Fruit fly (Drosophila melanogaster): ENCODE data around the gene CG13300.

CG13300 gene

DNA sequence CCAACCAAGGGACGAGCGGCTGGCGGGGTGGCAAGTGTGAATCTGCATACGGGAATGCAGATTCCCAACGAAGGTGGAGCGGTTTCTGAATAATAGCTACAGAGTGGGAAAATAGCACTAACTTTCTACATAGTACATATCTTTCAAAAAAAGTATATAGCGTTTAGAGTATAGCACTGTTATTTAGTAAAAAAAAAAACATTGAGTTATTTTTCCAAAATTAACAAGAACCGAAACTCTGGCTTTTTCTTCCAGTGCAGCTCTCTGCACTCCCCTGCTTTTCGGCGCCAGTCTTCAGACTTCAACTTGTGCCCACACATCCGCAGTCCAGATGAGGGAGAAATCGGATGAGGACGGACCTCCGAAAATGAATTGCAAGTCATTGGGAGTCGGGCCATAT lies 19.2 kb upstream of the CG13300 start (continued):
- TF ChIP-seq CG18476 (GFP tag; optimal IDR thresholded peaks at IDR 0.05) (no peak), CG30020 (tag; optimal IDR thresholded peaks at IDR 0.05) (no peak), bowl (GFP tag; IDR thresholded peaks at IDR 0.05) (no peak), bigmax (GFP tag; optimal IDR thresholded peaks at IDR 0.05) (no peak), nom (GFP tag; optimal IDR thresholded peaks at IDR 0.05) (peak; percentile 59), D (optimal IDR thresholded peaks at IDR 0.05) (no peak), D (GFP tag; optimal IDR thresholded peaks at IDR 0.05) (peak; percentile 6), CG8924 (tag; optimal IDR thresholded peaks at IDR 0.05) (no peak), D19B (GFP tag; optimal IDR thresholded peaks at IDR 0.05) (no peak), CG7928 (GFP tag; optimal IDR thresholded peaks at IDR 0.05) (no peak), crol (GFP tag; IDR thresholded peaks at IDR 0.05) (no peak), Ravus (GFP tag; IDR thresholded peaks at IDR 0.05) (no peak), H15 (GFP tag; IDR thresholded peaks at IDR 0.05) (no peak), Taf1 (GFP tag; IDR thresholded peaks at IDR 0.05) (no peak), Lpt (GFP tag; optimal IDR thresholded peaks at IDR 0.05) (no peak), chn (GFP tag; optimal IDR thresholded peaks at IDR 0.05) (no peak), tio (GFP tag; optimal IDR thresholded peaks at IDR 0.05) (no peak), Antp (GFP tag; optimal IDR thresholded peaks at IDR 0.05) (no peak), eyg (GFP tag; optimal IDR thresholded peaks at IDR 0.05) (no peak), sug (tag; optimal IDR thresholded peaks at IDR 0.05) (no peak), vnd (GFP tag; IDR thresholded peaks at IDR 0.05; ENCODE audit: partially characterized antibody) (no peak), Six4 (GFP tag; optimal IDR thresholded peaks at IDR 0.05) (no peak), Spps (tag; optimal IDR thresholded peaks at IDR 0.05) (no peak), Xbp1 (GFP tag; optimal IDR thresholded peaks at IDR 0.05) (no peak), croc (GFP tag; conservative IDR thresholded peaks at IDR 0.05) (no peak), CG11560 (tag; IDR thresholded peaks at IDR 0.05) (no peak)

DNA sequence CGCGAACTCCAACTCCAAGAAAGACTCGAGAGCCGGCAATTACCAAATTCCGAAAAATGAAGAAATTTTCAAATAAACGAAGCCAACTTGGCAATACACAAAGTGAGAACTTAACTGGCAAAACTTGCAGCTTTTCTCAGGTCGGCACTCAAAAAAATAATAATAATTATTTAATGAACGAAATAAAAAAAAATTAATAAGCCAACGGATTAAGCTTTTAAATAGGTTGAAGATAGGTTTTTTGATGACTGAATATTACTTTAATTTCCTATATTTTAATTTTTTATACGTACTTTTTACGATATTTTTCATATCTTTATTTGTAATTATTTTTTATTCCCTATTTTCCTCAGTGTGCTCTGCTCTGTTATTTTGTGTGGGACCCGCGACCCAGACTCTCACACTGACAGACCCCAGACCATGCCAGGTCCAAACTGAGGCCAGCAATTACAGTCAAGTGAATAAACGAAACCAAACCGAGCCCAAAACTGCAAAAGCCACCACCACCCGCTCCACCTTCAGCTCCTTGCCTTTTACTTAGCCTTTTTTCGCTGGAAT lies 17.5 kb upstream of the CG13300 start:
- TF ChIP-seq lbe (GFP tag; optimal IDR thresholded peaks at IDR 0.05) (peak; percentile 26), Sox102F (GFP tag; optimal IDR thresholded peaks at IDR 0.05) (no peak), slou (GFP tag; optimal IDR thresholded peaks at IDR 0.05) (no peak)

DNA sequence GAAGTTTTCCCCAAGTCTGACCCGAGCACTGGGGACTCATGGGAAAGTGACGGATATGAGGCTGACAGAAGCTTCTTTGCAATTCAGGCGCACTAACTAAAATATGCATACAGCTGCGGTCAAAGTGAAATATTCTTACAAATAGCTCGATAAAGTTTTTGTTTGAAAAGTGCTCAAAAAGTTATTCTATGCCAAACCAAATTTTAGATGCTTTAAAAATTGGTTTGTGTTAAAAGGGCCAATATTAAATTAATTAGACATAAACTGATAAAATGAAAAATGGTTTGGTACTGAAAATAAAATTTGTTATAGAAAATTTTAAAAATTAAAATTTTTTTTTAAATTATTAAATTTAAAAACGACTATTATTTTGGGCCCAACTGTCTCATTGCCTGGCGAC lies 14.4 kb upstream of the CG13300 start:
- no peak for TF ChIP-seq Mad (GFP tag; optimal IDR thresholded peaks at IDR 0.05)

DNA sequence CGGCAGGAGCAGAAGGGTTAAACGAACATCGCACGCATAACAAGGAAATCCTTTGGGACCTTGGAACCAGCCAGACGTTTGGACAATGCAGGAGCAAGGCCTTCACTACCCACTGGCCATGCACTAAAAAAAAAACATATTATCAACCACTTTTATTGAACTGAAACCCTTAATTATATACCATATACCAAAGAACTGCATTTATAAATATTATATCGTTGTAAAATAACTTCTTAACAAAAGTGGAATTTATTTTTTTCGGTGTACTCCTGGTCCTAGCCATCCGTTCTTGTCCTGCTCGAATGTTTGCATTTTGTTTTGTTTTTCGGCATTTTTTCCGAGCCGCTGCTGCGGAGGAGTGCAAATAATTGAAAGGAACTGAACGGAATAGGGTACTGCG lies 12.0 kb upstream of the CG13300 start:
- TF ChIP-seq dan (GFP tag; IDR thresholded peaks at IDR 0.05) (no peak), ara (GFP tag; IDR thresholded peaks at IDR 0.05) (0 out of 2 replicates have a peak, but pooled peaks have one; percentile 47), dmrt11E (tag; optimal IDR thresholded peaks at IDR 0.05) (no peak), CG4730 (GFP tag; IDR thresholded peaks at IDR 0.05) (no peak), Hr3 (GFP tag; optimal IDR thresholded peaks at IDR 0.05) (no peak), CG3163 (GFP tag; optimal IDR thresholded peaks at IDR 0.05) (no peak), Fer2 (tag; optimal IDR thresholded peaks at IDR 0.05) (no peak), CG12219 (GFP tag; optimal IDR thresholded peaks at IDR 0.05) (no peak), CG6791 (GFP tag; IDR thresholded peaks at IDR 0.05; ENCODE audit: partially characterized antibody) (no peak), CG15011 (GFP tag; optimal IDR thresholded peaks at IDR 0.05) (no peak), CG3995 (GFP tag; optimal IDR thresholded peaks at IDR 0.05) (no peak), Awh (GFP tag; IDR thresholded peaks at IDR 0.05) (0 out of 2 replicates have a peak, but pooled peaks have one; percentile 27), CG12744 (GFP tag; optimal IDR thresholded peaks at IDR 0.05) (no peak), D19A (tag; optimal IDR thresholded peaks at IDR 0.05) (no peak), CG13894 (tag; optimal IDR thresholded peaks at IDR 0.05) (no peak), D19B (GFP tag; optimal IDR thresholded peaks at IDR 0.05) (no peak), inv (GFP tag; IDR thresholded peaks at IDR 0.05; ENCODE audit: partially characterized antibody) (no peak), prd (optimal IDR thresholded peaks at IDR 0.05) (no peak), prd (GFP tag; IDR thresholded peaks at IDR 0.05) (peak; percentile 43; the same call in 2 of the 3 replicates), crp (GFP tag; optimal IDR thresholded peaks at IDR 0.05) (no peak)
